Worm (Caenorhabditis elegans): ENCODE data around the gene F58F9.8.

DNA sequence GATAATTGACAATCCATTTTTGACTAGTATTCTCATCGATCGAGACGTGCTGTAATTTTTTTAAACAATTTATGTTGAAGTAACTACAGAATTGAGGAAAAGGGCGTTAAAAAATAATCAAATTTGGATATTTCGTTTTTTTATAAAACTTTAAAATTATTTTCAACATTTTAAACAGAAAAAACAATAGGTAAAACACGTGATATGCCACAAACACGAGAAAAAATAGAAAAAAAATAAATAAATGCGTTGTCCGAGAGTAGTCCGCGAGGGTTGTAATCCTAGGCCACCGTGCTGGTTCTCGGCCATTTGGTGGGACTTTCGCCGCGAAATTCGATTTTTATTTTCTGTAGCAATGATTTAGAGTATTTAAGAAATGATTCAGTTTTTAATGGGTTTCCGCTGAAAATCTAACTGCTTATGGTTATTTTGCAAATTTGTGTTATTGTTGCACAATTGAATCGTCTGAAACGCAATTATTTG lies 31.6 kb upstream of the F58F9.8 start, which contains the start of gene C49A9.10:
- no peak for TF ChIP-seq lin-11 (tag; optimal IDR thresholded peaks at IDR 0.05)
- TF ChIP-seq pat-9 (tag; optimal IDR thresholded peaks at IDR 0.05), result no peak

Data from whole organism, late embryonic.